Worm (Caenorhabditis elegans): Measurements from ENCODE around the gene Y37E11B.5.

DNA sequence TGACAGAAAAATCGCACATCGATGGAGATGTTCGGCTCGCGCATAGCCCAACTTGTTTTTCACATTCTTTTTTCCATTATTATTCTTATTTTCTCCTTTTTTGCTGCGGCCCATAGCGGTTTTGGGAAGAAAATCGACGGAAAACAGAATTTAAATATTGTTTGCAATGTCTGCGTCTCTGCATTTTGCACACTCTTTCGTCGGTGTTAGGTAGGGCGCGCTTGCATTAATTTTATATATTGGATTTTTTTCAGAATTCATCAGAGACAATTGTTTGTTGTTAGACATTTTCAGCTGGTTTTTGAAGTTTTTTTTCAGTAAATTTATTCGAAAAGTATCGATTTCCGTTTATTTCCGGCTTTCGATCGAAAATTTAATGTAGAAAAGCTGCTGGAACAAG lies 774 bp upstream of the Y37E11B.5 start, which contains the start of gene Y37E11B.6:
- no peak for TF ChIP-seq tbx-8 (GFP tag; optimal IDR thresholded peaks at IDR 0.05)
- TF ChIP-seq elt-1 (tag; optimal IDR thresholded peaks at IDR 0.05; ENCODE audit: borderline replicate concordance, insufficient read depth): no peak
- no peak for TF ChIP-seq sptf-1 (tag; optimal IDR thresholded peaks at IDR 0.05)
- TF ChIP-seq unc-62 (GFP tag; optimal IDR thresholded peaks at IDR 0.05): no peak
- TF ChIP-seq ztf-11 (tag; optimal IDR thresholded peaks at IDR 0.05): no peak
- no peak for TF ChIP-seq lin-13 (tag; optimal IDR thresholded peaks at IDR 0.05)
- no peak for TF ChIP-seq snpc-4 (tag; optimal IDR thresholded peaks at IDR 0.05)
- TF ChIP-seq nhr-2 (tag; optimal IDR thresholded peaks at IDR 0.05): no peak
- TF ChIP-seq elt-3 (tag; optimal IDR thresholded peaks at IDR 0.05): no peak
